Worm (Caenorhabditis elegans) whole organism, L4 larva: ENCODE measurements around the gene R02E12.4.

Experiments used
- F10B5.3 ChIP-seq: sonication (generic microtip); optimal IDR thresholded peaks from 2 replicates; lab custom pipeline; 2016; ENCODE audit warnings: mild to moderate bottlenecking, missing genetic modification characterization, missing compliant biosample characterization
- ama-1 ChIP-seq: fragments of 150-350 bp; optimal IDR thresholded peaks from 2 replicates; lab custom pipeline; 2014; ENCODE audit warnings: inconsistent platforms, mixed read lengths
- ceh-28 ChIP-seq: fragments of 150-350 bp; optimal IDR thresholded peaks from 2 replicates; lab custom pipeline; 2014; ENCODE audit warnings: missing biosample characterization, missing genetic modification reagents, missing genetic modification characterization
- fos-1 ChIP-seq: fragments of 150-350 bp; optimal IDR thresholded peaks from 2 replicates; lab custom pipeline; 2014; ENCODE audit warnings: missing biosample characterization, missing genetic modification characterization
- hlh-30 ChIP-seq: sonication (generic microtip); optimal IDR thresholded peaks from 2 replicates; lab custom pipeline; 2017; ENCODE audit warnings: antibody characterized with exemption, mild to moderate bottlenecking, missing genetic modification characterization, missing compliant biosample characterization; ENCODE audit not compliant: insufficient read depth
- lsy-2 ChIP-seq, 2 experiments: fragments of 150-350 bp in 1 of 2; sonication (generic microtip) in 1 of 2; optimal IDR thresholded peaks; 2 replicates each; lab custom pipeline; 2014 to 2017; ENCODE audit warnings: missing biosample characterization in 2 of 2, missing genetic modification characterization in 2 of 2
- madf-5 ChIP-seq, 2 experiments: fragments of 200-800 bp; sonication (Bioruptor generic); IDR thresholded peaks; 2 replicates each; pipeline ENCODE4 v1.3.6; 2022; ENCODE audit warnings: missing compliant biosample characterization in 2 of 2, missing genetic modification characterization in 2 of 2
- nhr-25 ChIP-seq: sonication (generic microtip); optimal IDR thresholded peaks from 2 replicates; lab custom pipeline; 2017; ENCODE audit warnings: missing genetic modification characterization, mild to moderate bottlenecking, missing compliant biosample characterization, antibody characterized with exemption, moderate library complexity, borderline replicate concordance; ENCODE audit not compliant: insufficient read depth
- nhr-48 ChIP-seq: sonication (generic microtip); optimal IDR thresholded peaks from 2 replicates; lab custom pipeline; 2016; ENCODE audit warnings: mild to moderate bottlenecking, missing genetic modification characterization, missing compliant biosample characterization
- nhr-76 ChIP-seq: fragments of 150-350 bp; optimal IDR thresholded peaks from 2 replicates; lab custom pipeline; 2014; ENCODE audit warnings: missing biosample characterization, missing genetic modification characterization
- spr-1 ChIP-seq: sonication (generic microtip); optimal IDR thresholded peaks from 2 replicates; lab custom pipeline; 2016; ENCODE audit warnings: mild to moderate bottlenecking, missing genetic modification characterization, missing compliant biosample characterization
- unc-39 ChIP-seq: sonication (generic microtip); optimal IDR thresholded peaks from 2 replicates; lab custom pipeline; 2017; ENCODE audit warnings: missing biosample characterization, missing genetic modification characterization
- ztf-7 ChIP-seq: fragments of 150-350 bp; optimal IDR thresholded peaks from 2 replicates; lab custom pipeline; 2014; ENCODE audit warnings: missing biosample characterization, missing genetic modification characterization

- no peak for TF ChIP-seq ama-1
- TF ChIP-seq hlh-30 (tag; lab: Kevin White, UChicago) = no peak
- TF ChIP-seq nhr-25 (tag; lab: Kevin White, UChicago) = no peak
- TF ChIP-seq F10B5.3 (tag; lab: Kevin White, UChicago) = no peak
- no peak for TF ChIP-seq unc-39
- no peak for TF ChIP-seq fos-1 (tag; lab: Kevin White, UChicago)
- TF ChIP-seq ztf-7 (tag; lab: Kevin White, UChicago) = no peak
- TF ChIP-seq madf-5 (GFP tag; IDR thresholded peaks at IDR 0.05; lab: Robert Waterston, UW) = no peak
- no peak for TF ChIP-seq spr-1
- no peak for TF ChIP-seq nhr-76 (tag; lab: Kevin White, UChicago)
- TF ChIP-seq lsy-2 (tag; optimal IDR thresholded peaks at IDR 0.05; lab: Kevin White, UChicago) = no peak
- TF ChIP-seq ceh-28 (tag; lab: Kevin White, UChicago) = no peak
- no peak for TF ChIP-seq nhr-48 (tag; lab: Kevin White, UChicago)
Measured at ce11 chrX:3970786-3971185, 34.3 kb upstream of the R02E12.4 start.
